Fruit fly (Drosophila melanogaster) whole organism, embryonic: ENCODE measurements around the gene Nup160.
A peak's percentile ranks its signal among the peaks of the same experiment; 100 is the strongest.

Experiments
- ATbp ChIP-seq: fragments of 200-800 bp; sonication (Bioruptor generic); optimal IDR thresholded peaks from 2 replicates; lab custom pipeline; 2017; ENCODE audit warnings: missing biosample characterization, mild to moderate bottlenecking, missing genetic modification characterization, missing genetic modification reagents
- CG10147 ChIP-seq: fragments of 200-800 bp; sonication (Bioruptor generic); optimal IDR thresholded peaks from 2 replicates; lab custom pipeline; 2019; ENCODE audit warnings: missing biosample characterization, mild to moderate bottlenecking, missing genetic modification characterization, moderate library complexity
- CG10209 ChIP-seq: fragments of 200-800 bp; sonication (Bioruptor generic); optimal IDR thresholded peaks from 3 replicates; lab custom pipeline; 2017; ENCODE audit warnings: missing biosample characterization, mild to moderate bottlenecking, missing genetic modification characterization, missing genetic modification reagents
- CG10979 ChIP-seq: fragments of 200-800 bp; sonication (Bioruptor generic); optimal IDR thresholded peaks from 2 replicates; lab custom pipeline; 2018; ENCODE audit warnings: missing biosample characterization, mild to moderate bottlenecking, missing genetic modification characterization, moderate library complexity
- CG11093 ChIP-seq: fragments of 200-800 bp; sonication (Bioruptor generic); IDR thresholded peaks from 3 replicates; pipeline ENCODE4 v1.3.6; 2022; ENCODE audit warnings: missing biosample characterization, missing genetic modification characterization
- CG12155 ChIP-seq: fragments of 200-800 bp; sonication (Bioruptor generic); optimal IDR thresholded peaks from 3 replicates; lab custom pipeline; 2016; ENCODE audit warnings: missing biosample characterization, missing genetic modification characterization
- CG12219 ChIP-seq: fragments of 200-800 bp; sonication (Bioruptor generic); optimal IDR thresholded peaks from 3 replicates; lab custom pipeline; 2018; ENCODE audit warnings: missing biosample characterization, mild to moderate bottlenecking, missing genetic modification characterization
- CG13624 ChIP-seq: fragments of 200-800 bp; sonication (Bioruptor generic); optimal IDR thresholded peaks from 2 replicates; lab custom pipeline; 2016; ENCODE audit warnings: missing biosample characterization, missing genetic modification characterization
- CG14441 ChIP-seq: fragments of 200-800 bp; sonication (Bioruptor generic); IDR thresholded peaks from 2 replicates; pipeline ENCODE4 v1.3.6; 2022; ENCODE audit warnings: missing biosample characterization, missing genetic modification characterization
- CG17385 ChIP-seq: fragments of 200-800 bp; sonication (Bioruptor generic); optimal IDR thresholded peaks from 3 replicates; lab custom pipeline; 2018; ENCODE audit warnings: missing biosample characterization, mild to moderate bottlenecking, missing genetic modification characterization
- CG18599 ChIP-seq: fragments of 200-800 bp; sonication (Bioruptor generic); optimal IDR thresholded peaks from 3 replicates; lab custom pipeline; 2017; ENCODE audit warnings: missing biosample characterization, missing genetic modification characterization, mild to moderate bottlenecking, moderate library complexity, missing genetic modification reagents
- CG18764 ChIP-seq: fragments of 200-800 bp; sonication (Bioruptor generic); optimal IDR thresholded peaks from 3 replicates; lab custom pipeline; 2016; ENCODE audit warnings: missing biosample characterization, missing genetic modification characterization
- CG2120 ChIP-seq: fragments of 200-800 bp; sonication (Bioruptor generic); optimal IDR thresholded peaks from 3 replicates; lab custom pipeline; 2016; ENCODE audit warnings: missing biosample characterization, missing genetic modification characterization
- CG30403 ChIP-seq: fragments of 200-800 bp; sonication (Bioruptor generic); optimal IDR thresholded peaks from 3 replicates; lab custom pipeline; 2016; ENCODE audit warnings: missing biosample characterization, missing genetic modification characterization
- CG32532 ChIP-seq: fragments of 200-800 bp; sonication (Bioruptor generic); IDR thresholded peaks from 2 replicates; pipeline ENCODE4 v1.3.6; 2022; ENCODE audit warnings: missing biosample characterization, missing genetic modification characterization
- CG34422 ChIP-seq: fragments of 200-800 bp; sonication (Bioruptor generic); IDR thresholded peaks from 3 replicates; pipeline ENCODE4 v1.3.6; 2022; ENCODE audit warnings: missing biosample characterization, missing genetic modification characterization
- CG3838 ChIP-seq: fragments of 200-800 bp; sonication (Bioruptor generic); optimal IDR thresholded peaks from 3 replicates; lab custom pipeline; 2016; ENCODE audit warnings: missing biosample characterization, missing genetic modification characterization
- CG6683 ChIP-seq: fragments of 200-800 bp; sonication (Bioruptor generic); optimal IDR thresholded peaks from 2 replicates; lab custom pipeline; 2017; ENCODE audit warnings: missing biosample characterization, mild to moderate bottlenecking, missing genetic modification characterization, missing genetic modification reagents
- CG6689 ChIP-seq: fragments of 200-800 bp; sonication (Bioruptor generic); IDR thresholded peaks from 2 replicates; pipeline ENCODE4 v1.3.6; 2022; ENCODE audit warnings: missing biosample characterization, missing genetic modification characterization
- CG6813 ChIP-seq: fragments of 200-800 bp; sonication (Bioruptor generic); optimal IDR thresholded peaks from 2 replicates; lab custom pipeline; 2017; ENCODE audit warnings: missing biosample characterization, missing genetic modification characterization, mild to moderate bottlenecking, moderate library complexity, missing genetic modification reagents
- Chrac-16 ChIP-seq: fragments of 200-800 bp; sonication (Bioruptor generic); optimal IDR thresholded peaks from 3 replicates; lab custom pipeline; 2016; ENCODE audit warnings: missing biosample characterization, missing genetic modification characterization
- Dp ChIP-seq: fragments of 200-800 bp; sonication (Bioruptor generic); optimal IDR thresholded peaks from 2 replicates; lab custom pipeline; 2018; ENCODE audit warnings: missing biosample characterization, mild to moderate bottlenecking, missing genetic modification characterization, moderate library complexity
- Drgx ChIP-seq: fragments of 200-800 bp; sonication (Bioruptor generic); IDR thresholded peaks from 2 replicates; pipeline ENCODE4 v1.3.6; 2022; ENCODE audit warnings: missing biosample characterization, missing genetic modification characterization
- E2f2 ChIP-seq: fragments of 200-800 bp; sonication (Bioruptor generic); IDR thresholded peaks from 2 replicates; pipeline ENCODE4 v1.3.6; 2022; ENCODE audit warnings: missing biosample characterization, missing genetic modification characterization
- Hmr ChIP-seq: fragments of 200-800 bp; sonication (Bioruptor generic); optimal IDR thresholded peaks from 3 replicates; lab custom pipeline; 2017; ENCODE audit warnings: mild to moderate bottlenecking, missing biosample characterization, missing genetic modification reagents, missing genetic modification characterization
- Hr51 ChIP-seq, 2 experiments: fragments of 200-800 bp; sonication (Bioruptor generic); optimal IDR thresholded peaks; 2 replicates in 1 of 2; 3 replicates in 1 of 2; lab custom pipeline; 2016 to 2018; ENCODE audit warnings: missing biosample characterization in 2 of 2, missing genetic modification characterization in 2 of 2, mild to moderate bottlenecking in 1 of 2, moderate library complexity in 1 of 2
- MESR4 ChIP-seq: fragments of 200-800 bp; sonication (Bioruptor generic); optimal IDR thresholded peaks from 2 replicates; lab custom pipeline; 2018; ENCODE audit warnings: missing biosample characterization, mild to moderate bottlenecking, missing genetic modification characterization, moderate library complexity
- Meics ChIP-seq: fragments of 200-800 bp; sonication (Bioruptor generic); optimal IDR thresholded peaks from 2 replicates; lab custom pipeline; 2017; ENCODE audit warnings: missing biosample characterization, mild to moderate bottlenecking, missing genetic modification characterization
- NC2α ChIP-seq: fragments of 200-800 bp; sonication (Bioruptor generic); optimal IDR thresholded peaks from 2 replicates; lab custom pipeline; 2016; ENCODE audit warnings: missing biosample characterization, missing genetic modification characterization
- PHDP ChIP-seq: fragments of 200-800 bp; sonication (Bioruptor generic); optimal IDR thresholded peaks from 3 replicates; lab custom pipeline; 2018; ENCODE audit warnings: missing biosample characterization, mild to moderate bottlenecking, missing genetic modification characterization, moderate library complexity
- Six4 ChIP-seq: fragments of 200-800 bp; sonication (Bioruptor generic); optimal IDR thresholded peaks from 2 replicates; lab custom pipeline; 2016; ENCODE audit warnings: missing biosample characterization, missing genetic modification characterization
- Sox100B ChIP-seq: fragments of 200-800 bp; sonication (Bioruptor generic); optimal IDR thresholded peaks from 3 replicates; lab custom pipeline; 2018; ENCODE audit warnings: missing biosample characterization, mild to moderate bottlenecking, missing genetic modification characterization
- Sry-δ ChIP-seq: fragments of 200-800 bp; sonication (Bioruptor generic); optimal IDR thresholded peaks from 2 replicates; lab custom pipeline; 2016; ENCODE audit warnings: missing biosample characterization, missing genetic modification characterization
- Trl ChIP-seq, 3 experiments: fragments of >200 bp in 2 of 3; fragments of 200-800 bp in 1 of 3; sonication (Bioruptor generic) in 1 of 3; optimal IDR thresholded peaks; 2 replicates in 1 of 3; 3 replicates in 2 of 3; lab custom pipeline; 2016 to 2017; ENCODE audit warnings: missing biosample characterization in 1 of 3, missing genetic modification characterization in 1 of 3
- az2 ChIP-seq: fragments of 200-800 bp; sonication (Bioruptor generic); optimal IDR thresholded peaks from 3 replicates; lab custom pipeline; 2016; ENCODE audit warnings: missing biosample characterization, missing genetic modification characterization
- cas ChIP-seq: fragments of 200-800 bp; sonication (Bioruptor generic); IDR thresholded peaks from 2 replicates; pipeline ENCODE4 v1.3.6; 2022; ENCODE audit warnings: missing biosample characterization, missing genetic modification characterization
- cato ChIP-seq: fragments of 200-800 bp; sonication (Bioruptor generic); optimal IDR thresholded peaks from 2 replicates; lab custom pipeline; 2016; ENCODE audit warnings: missing biosample characterization, missing genetic modification characterization, borderline replicate concordance
- chif ChIP-seq, 2 experiments: fragments of 200-800 bp; sonication (Bioruptor generic); optimal IDR thresholded peaks; 3 replicates each; lab custom pipeline; 2016; ENCODE audit warnings: missing biosample characterization in 2 of 2, missing genetic modification characterization in 2 of 2
- chm ChIP-seq: fragments of 200-800 bp; sonication (Bioruptor generic); IDR thresholded peaks from 2 replicates; pipeline ENCODE4 v1.3.6; 2022; ENCODE audit warnings: missing biosample characterization, missing genetic modification characterization
- disco-r ChIP-seq: fragments of 200-800 bp; sonication (Bioruptor generic); optimal IDR thresholded peaks from 2 replicates; lab custom pipeline; 2016; ENCODE audit warnings: missing biosample characterization, missing genetic modification characterization
- dm ChIP-seq: fragments of 200-800 bp; sonication (Bioruptor generic); optimal IDR thresholded peaks from 3 replicates; lab custom pipeline; 2016; ENCODE audit warnings: missing biosample characterization, missing genetic modification characterization
- ind ChIP-seq: fragments of 200-800 bp; sonication (Bioruptor generic); optimal IDR thresholded peaks from 3 replicates; lab custom pipeline; 2016; ENCODE audit warnings: missing biosample characterization, missing genetic modification characterization
- knrl ChIP-seq: fragments of 200-800 bp; sonication (Bioruptor generic); IDR thresholded peaks from 3 replicates; pipeline ENCODE4 v1.3.6; 2022; ENCODE audit warnings: missing biosample characterization, missing genetic modification characterization; ENCODE audit not compliant: partially characterized antibody
- lab ChIP-seq: fragments of 200-800 bp; sonication (Bioruptor generic); optimal IDR thresholded peaks from 3 replicates; lab custom pipeline; 2017; ENCODE audit warnings: missing biosample characterization, missing genetic modification characterization, mild to moderate bottlenecking, moderate library complexity, missing genetic modification reagents
- mam ChIP-seq: fragments of 200-800 bp; sonication (Bioruptor generic); optimal IDR thresholded peaks from 3 replicates; lab custom pipeline; 2016; ENCODE audit warnings: missing biosample characterization, missing genetic modification characterization
- sens ChIP-seq: fragments of 200-800 bp; sonication (Bioruptor generic); peaks from one replicate; lab custom pipeline; 2016; ENCODE audit warnings: missing biosample characterization, missing genetic modification characterization
- sima ChIP-seq: fragments of 200-800 bp; sonication (Bioruptor generic); optimal IDR thresholded peaks from 2 replicates; lab custom pipeline; 2016; ENCODE audit warnings: missing biosample characterization, missing genetic modification characterization
- tgo ChIP-seq: fragments of 200-800 bp; sonication (Bioruptor generic); IDR thresholded peaks from 3 replicates; pipeline ENCODE4 v1.3.6; 2022; ENCODE audit warnings: missing biosample characterization, missing genetic modification characterization
- twi ChIP-seq: fragments of 200-800 bp; optimal IDR thresholded peaks from 2 replicates; lab custom pipeline; 2019; ENCODE audit warnings: missing biosample characterization, mild to moderate bottlenecking, missing genetic modification characterization, moderate library complexity

Nup160 gene

DNA sequence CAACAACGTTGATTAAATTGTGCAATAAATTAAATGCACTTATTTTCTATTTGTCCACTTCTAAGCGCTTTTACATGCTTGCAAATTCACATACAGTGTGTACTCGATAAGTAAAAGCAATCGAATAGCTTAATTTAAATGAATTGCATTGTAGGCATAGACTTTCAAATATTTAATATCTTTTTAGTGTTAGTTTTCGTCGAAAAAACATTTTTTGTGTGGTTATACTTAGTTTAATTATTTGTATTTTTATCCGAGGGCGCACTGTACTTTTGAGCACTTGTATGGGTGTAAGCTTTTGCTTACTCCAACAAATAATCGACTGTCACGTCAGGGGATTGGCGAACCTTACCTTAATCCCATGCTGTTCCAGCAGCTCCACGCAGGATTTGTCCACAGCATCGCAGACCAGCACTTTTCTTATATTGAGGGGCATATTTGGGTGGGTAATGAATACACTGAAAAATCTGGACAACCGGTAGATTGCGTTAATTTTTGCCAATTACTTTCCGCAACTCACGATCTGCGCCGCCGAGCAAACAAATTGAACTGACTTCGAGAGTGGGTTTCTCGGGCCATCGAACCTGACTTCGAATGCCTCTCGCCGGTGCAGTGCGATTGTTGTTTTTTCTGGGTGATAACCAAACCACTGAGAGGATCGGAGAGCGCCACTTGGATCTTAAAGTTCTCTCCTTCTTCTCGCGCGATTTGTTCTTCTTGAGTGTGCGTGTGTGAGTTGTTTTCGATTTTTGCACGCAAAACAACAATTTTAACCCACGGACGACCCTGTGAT is 31.8 kb downstream of the Nup160 start, which contains the start of gene CG6287 (continued):
- no peak for TF ChIP-seq cas (GFP tag; lab: Robert Waterston, UW)
- TF ChIP-seq MESR4 (GFP tag; lab: Kevin White, UChicago): no peak
- no peak for TF ChIP-seq knrl
- peak; percentile 34 for TF ChIP-seq Meics (GFP tag; lab: Kevin White, UChicago)
- peak in 1 of 2 experiments; percentile 19 for TF ChIP-seq Trl (optimal IDR thresholded peaks at IDR 0.05; lab: Kevin White, UChicago)
- TF ChIP-seq Trl (GFP tag; optimal IDR thresholded peaks at IDR 0.05; lab: Kevin White, UChicago): no peak
- no peak for TF ChIP-seq E2f2 (GFP tag; lab: Robert Waterston, UW)
- peak; percentile 18 for TF ChIP-seq Chrac-16 (GFP tag; lab: Kevin White, UChicago)
- no peak; the same call in 1 of the 2 replicates for TF ChIP-seq CG32532
- TF ChIP-seq CG2120 (GFP tag; lab: Kevin White, UChicago): peak; percentile 59
- no peak for TF ChIP-seq CG17385 (GFP tag; lab: Kevin White, UChicago)
- TF ChIP-seq CG10209: peak; percentile 5
- no peak for TF ChIP-seq Sox100B (GFP tag; lab: Kevin White, UChicago)
- no peak for TF ChIP-seq PHDP
- TF ChIP-seq mam (GFP tag; lab: Kevin White, UChicago): peak; percentile 37
- no peak for TF ChIP-seq CG3838 (GFP tag; lab: Kevin White, UChicago)
- peak; percentile 97 for TF ChIP-seq Drgx (GFP tag; lab: Robert Waterston, UW)
- no peak for TF ChIP-seq Six4
- no peak for TF ChIP-seq CG10147 (GFP tag; lab: Kevin White, UChicago)
- TF ChIP-seq CG18599 (GFP tag; lab: Kevin White, UChicago): peak; percentile 25
- peak; percentile 18 for TF ChIP-seq CG30403 (GFP tag; lab: Kevin White, UChicago)
- TF ChIP-seq CG10979 (tag; lab: Kevin White, UChicago): no peak
- no peak for TF ChIP-seq dm (GFP tag; lab: Kevin White, UChicago)
- peak; percentile 32 for TF ChIP-seq lab (GFP tag; lab: Kevin White, UChicago)
- TF ChIP-seq CG12155 (GFP tag; lab: Kevin White, UChicago): peak; percentile 20
- no peak for TF ChIP-seq Sry-δ (GFP tag; lab: Kevin White, UChicago)
- TF ChIP-seq sens: peak; percentile 51
- TF ChIP-seq sima (GFP tag; lab: Kevin White, UChicago): no peak
- no peak for TF ChIP-seq cato
- no peak for TF ChIP-seq Hr51 (GFP tag; optimal IDR thresholded peaks at IDR 0.05; lab: Kevin White, UChicago)
- TF ChIP-seq CG13624 (GFP tag; lab: Kevin White, UChicago): peak; percentile 15
- TF ChIP-seq disco-r (GFP tag; lab: Kevin White, UChicago): no peak
- peak in 1 of 2 experiments; percentile 7 for TF ChIP-seq chif (GFP tag; optimal IDR thresholded peaks at IDR 0.05; lab: Kevin White, UChicago)
- TF ChIP-seq az2: peak; percentile 21
- no peak for TF ChIP-seq tgo (GFP tag; lab: Robert Waterston, UW)
- TF ChIP-seq CG6683: no peak
- TF ChIP-seq CG18764 (GFP tag; lab: Kevin White, UChicago): no peak
- TF ChIP-seq NC2α (GFP tag; lab: Kevin White, UChicago): no peak
- TF ChIP-seq Hmr: no peak
- no peak for TF ChIP-seq CG6813 (GFP tag; lab: Kevin White, UChicago)
- no peak for TF ChIP-seq CG12219 (GFP tag; lab: Kevin White, UChicago)
- TF ChIP-seq Dp: no peak
- no peak for TF ChIP-seq ATbp (GFP tag; lab: Kevin White, UChicago)
- peak; percentile 29 for TF ChIP-seq ind (GFP tag; lab: Kevin White, UChicago)
- no peak for TF ChIP-seq CG34422
- TF ChIP-seq CG14441 (GFP tag; lab: Robert Waterston, UW): peak; percentile 68
- no peak for TF ChIP-seq twi (tag; lab: Kevin White, UChicago)
- TF ChIP-seq CG6689 (GFP tag; lab: Robert Waterston, UW): 0 out of 2 replicates have a peak, but pooled peaks have one; percentile 7
- TF ChIP-seq chm (GFP tag; lab: Robert Waterston, UW): no peak
- no peak for TF ChIP-seq CG11093 (GFP tag; lab: Robert Waterston, UW)
